Fruit fly (Drosophila melanogaster) whole organism: Measurements from ENCODE around the gene cold.

Experiments
- CG8478 ChIP-seq: fragments of >200 bp; optimal IDR thresholded peaks from 2 replicates; lab custom pipeline; 2018; ENCODE audit warnings: inconsistent platforms
- Dll ChIP-seq: fragments of >200 bp; optimal IDR thresholded peaks from 2 replicates; lab custom pipeline; 2017
- pan ChIP-seq: fragments of >200 bp; optimal IDR thresholded peaks from 2 replicates; lab custom pipeline; 2017
- psq ChIP-seq: fragments of >200 bp; optimal IDR thresholded peaks from 2 replicates; lab custom pipeline; 2017
- usp ChIP-seq: fragments of >200 bp; optimal IDR thresholded peaks from 2 replicates; lab custom pipeline; 2017; ENCODE audit warnings: missing biosample characterization, missing genetic modification characterization, mixed read lengths

DNA sequence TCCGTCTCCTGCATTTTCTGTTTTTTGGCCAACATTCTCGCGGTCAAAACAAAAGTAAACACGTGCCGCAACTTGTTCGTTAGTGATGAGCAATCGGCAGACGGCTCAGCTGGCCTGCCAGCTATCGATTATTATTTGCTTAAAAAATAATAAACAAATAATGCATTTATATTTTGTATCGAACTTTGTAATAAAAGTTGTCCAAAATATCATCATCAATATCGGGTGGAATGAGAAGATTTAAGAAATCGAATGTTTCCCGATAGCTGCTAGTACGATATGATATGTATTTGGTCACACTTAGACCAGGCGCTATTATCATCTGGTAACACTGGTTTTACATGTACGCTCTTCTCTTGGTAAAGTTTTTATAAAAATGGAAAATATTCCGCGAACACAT lies 6.1 kb upstream of the cold start, which contains the start of the genes Nle and Sf3b1:
- TF ChIP-seq psq (lab: Kevin White, UChicago), result no peak
- no peak for TF ChIP-seq pan
- TF ChIP-seq CG8478, result no peak
- TF ChIP-seq usp, result no peak
- TF ChIP-seq Dll (lab: Kevin White, UChicago), result no peak
